Fruit fly (Drosophila melanogaster): ENCODE measurements around the gene Sfp24Bd.

DNA sequence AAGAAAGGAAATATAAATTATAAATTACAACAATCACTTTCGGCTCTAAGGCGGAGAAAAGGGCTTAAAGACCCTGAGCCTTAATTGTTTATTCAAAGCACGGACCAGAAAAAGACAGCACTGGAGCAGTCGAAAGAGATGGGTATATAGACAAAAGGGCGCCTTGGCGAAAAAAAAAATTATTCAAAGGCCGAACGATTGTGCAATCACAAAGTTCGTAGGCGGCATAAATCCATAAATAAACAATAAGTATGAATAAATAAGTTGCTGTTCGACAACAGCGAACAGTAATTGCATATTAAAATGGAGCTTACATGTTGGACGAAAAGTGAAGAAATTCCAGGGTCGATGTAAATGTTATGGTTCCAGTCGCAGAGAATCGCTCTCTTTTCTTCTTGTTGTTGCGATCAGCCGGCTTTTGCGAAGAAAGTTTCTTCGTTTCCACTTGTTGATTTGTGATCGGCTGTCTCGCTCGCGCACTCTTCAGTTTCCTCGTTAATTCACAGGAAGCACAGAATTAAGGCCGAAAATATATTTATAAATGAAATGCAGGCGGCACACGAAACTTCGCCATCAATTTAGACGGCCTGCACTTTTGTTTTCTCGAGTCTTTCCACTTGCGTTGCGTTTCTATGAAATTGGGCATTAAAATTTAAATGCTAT, 13.8 kb downstream of the Sfp24Bd start:
- TF ChIP-seq Elba2 (GFP tag; optimal IDR thresholded peaks at IDR 0.05) (no peak), CG8388 (GFP tag; optimal IDR thresholded peaks at IDR 0.05) (no peak), vvl (GFP tag; IDR thresholded peaks at IDR 0.05) (peak; percentile 75; the same call in 1 of the 2 replicates), CG11723 (GFP tag; optimal IDR thresholded peaks at IDR 0.05) (no peak), danr (GFP tag; IDR thresholded peaks at IDR 0.05) (no peak), CG2129 (GFP tag; IDR thresholded peaks at IDR 0.05; ENCODE audit: partially characterized antibody) (no peak)
